Worm (Caenorhabditis elegans) whole organism, L1 larva: Measurements from ENCODE around the gene C33F10.8.

Experiments
- C16A3.4 ChIP-seq: fragments of 150-350 bp; optimal IDR thresholded peaks from 2 replicates; lab custom pipeline; 2014; ENCODE audit warnings: missing biosample characterization, missing genetic modification characterization
- egl-27 ChIP-seq, 2 experiments: fragments of 150-350 bp in 1 of 2; sonication (generic microtip); optimal IDR thresholded peaks; 3 replicates each; lab custom pipeline; 2017 to 2018; ENCODE audit warnings: missing biosample characterization in 2 of 2, missing genetic modification characterization in 2 of 2, missing genetic modification reagents in 2 of 2
- hpl-2 ChIP-seq: fragments of 150-350 bp; optimal IDR thresholded peaks from 2 replicates; lab custom pipeline; 2014; ENCODE audit warnings: missing biosample characterization, missing genetic modification reagents, missing genetic modification characterization
- lin-15B ChIP-seq: fragments of 150-350 bp; sonication (generic microtip); optimal IDR thresholded peaks from 3 replicates; lab custom pipeline; 2014; ENCODE audit warnings: missing biosample characterization, missing genetic modification characterization
- lir-3 ChIP-seq: sonication (generic microtip); optimal IDR thresholded peaks from 2 replicates; lab custom pipeline; 2016; ENCODE audit warnings: mild to moderate bottlenecking, missing genetic modification characterization, moderate library complexity, missing compliant biosample characterization; ENCODE audit not compliant: poor library complexity
- mdl-1 ChIP-seq, 2 experiments: fragments of 150-350 bp; optimal IDR thresholded peaks; 2 replicates each; lab custom pipeline; 2014 to 2017; ENCODE audit warnings: missing biosample characterization in 2 of 2, missing genetic modification characterization in 2 of 2, inconsistent platforms in 1 of 2
- mep-1 ChIP-seq: fragments of 150-350 bp; optimal IDR thresholded peaks from 2 replicates; lab custom pipeline; 2014; ENCODE audit warnings: missing biosample characterization, missing genetic modification characterization
- nhr-237 ChIP-seq: fragments of 150-350 bp; optimal IDR thresholded peaks from 2 replicates; lab custom pipeline; 2014; ENCODE audit warnings: missing biosample characterization, missing genetic modification characterization
- nhr-85 ChIP-seq: sonication (generic microtip); peaks from one replicate; lab custom pipeline; 2016; ENCODE audit warnings: missing genetic modification characterization, inconsistent platforms, missing compliant biosample characterization

- TF ChIP-seq lin-15B (tag; lab: Kevin White, UChicago) = peak; percentile 91
- TF ChIP-seq mdl-1 (tag; optimal IDR thresholded peaks at IDR 0.05; lab: Kevin White, UChicago) = peak in 1 of 2 experiments; percentile 78
- TF ChIP-seq lir-3 (tag; lab: Kevin White, UChicago) = peak; percentile 83
- TF ChIP-seq nhr-237 = peak; percentile 65
- TF ChIP-seq nhr-85 (tag; lab: Kevin White, UChicago) = peak; percentile 97
- peak; percentile 29 for TF ChIP-seq hpl-2 (GFP tag; lab: Kevin White, UChicago)
- TF ChIP-seq egl-27 (tag; optimal IDR thresholded peaks at IDR 0.05; lab: Kevin White, UChicago) = no peak
- TF ChIP-seq C16A3.4 (tag; lab: Kevin White, UChicago) = peak; percentile 97
- TF ChIP-seq mep-1 = peak; percentile 99
Measured at ce11 chrII:4851594-4852106, 26.6 kb upstream of the C33F10.8 start, which contains the start of gene dnj-9.
